Worm (Caenorhabditis elegans) whole organism, late embryonic: Measurements from ENCODE around the gene F59F5.7.

ENCODE experiments used
- C08G9.2 ChIP-seq: sonication (generic microtip); optimal IDR thresholded peaks from 2 replicates; lab custom pipeline; 2016; ENCODE audit warnings: mild to moderate bottlenecking, missing genetic modification characterization, moderate library complexity, missing compliant biosample characterization
- C38D4.7 ChIP-seq: fragments of 200-800 bp; sonication (Bioruptor generic); optimal IDR thresholded peaks from 2 replicates; lab custom pipeline; 2018; ENCODE audit warnings: mild to moderate bottlenecking, missing genetic modification characterization, moderate library complexity, missing compliant biosample characterization
- K02D7.2 ChIP-seq: sonication (generic microtip); optimal IDR thresholded peaks from 2 replicates; lab custom pipeline; 2017; ENCODE audit warnings: mild to moderate bottlenecking, missing genetic modification characterization, missing compliant biosample characterization
- K09A11.1 ChIP-seq: sonication (generic microtip); optimal IDR thresholded peaks from 2 replicates; lab custom pipeline; 2017; ENCODE audit warnings: antibody characterized with exemption, mild to moderate bottlenecking, missing genetic modification characterization, missing compliant biosample characterization; ENCODE audit not compliant: insufficient read depth
- Y22D7AL.16 ChIP-seq: sonication (generic microtip); optimal IDR thresholded peaks from 2 replicates; lab custom pipeline; 2016; ENCODE audit warnings: missing genetic modification characterization, missing compliant biosample characterization
- ahr-1 ChIP-seq: sonication (generic microtip); optimal IDR thresholded peaks from 2 replicates; lab custom pipeline; 2016; ENCODE audit warnings: missing genetic modification characterization, missing compliant biosample characterization
- ceh-14 ChIP-seq: sonication (generic microtip); optimal IDR thresholded peaks from 2 replicates; lab custom pipeline; 2016; ENCODE audit warnings: missing genotype, missing genetic modification characterization, missing compliant biosample characterization
- ceh-18 ChIP-seq: sonication (generic microtip); optimal IDR thresholded peaks from 2 replicates; lab custom pipeline; 2016; ENCODE audit warnings: missing genetic modification characterization, missing compliant biosample characterization
- ceh-19 ChIP-seq: fragments of 200-800 bp; sonication (Bioruptor generic); optimal IDR thresholded peaks from 2 replicates; lab custom pipeline; 2018; ENCODE audit warnings: mild to moderate bottlenecking, missing genetic modification characterization, missing compliant biosample characterization
- ceh-22 ChIP-seq: sonication (generic microtip); optimal IDR thresholded peaks from 2 replicates; lab custom pipeline; 2017; ENCODE audit warnings: missing biosample characterization, missing genetic modification characterization
- ceh-30 ChIP-seq: fragments of 150-350 bp; optimal IDR thresholded peaks from 2 replicates; lab custom pipeline; 2014; ENCODE audit warnings: missing biosample characterization, missing genetic modification characterization
- ceh-31 ChIP-seq: sonication (generic microtip); optimal IDR thresholded peaks from 2 replicates; lab custom pipeline; 2016; ENCODE audit warnings: missing genetic modification characterization, missing compliant biosample characterization
- ceh-34 ChIP-seq: sonication (generic microtip); optimal IDR thresholded peaks from 2 replicates; lab custom pipeline; 2016; ENCODE audit warnings: mild to moderate bottlenecking, missing genetic modification characterization, missing compliant biosample characterization
- ceh-6 ChIP-seq: fragments of 200-800 bp; sonication (Bioruptor generic); optimal IDR thresholded peaks from 2 replicates; lab custom pipeline; 2018; ENCODE audit warnings: mild to moderate bottlenecking, missing genetic modification characterization, missing compliant biosample characterization
- ceh-9 ChIP-seq: sonication (generic microtip); optimal IDR thresholded peaks from 2 replicates; lab custom pipeline; 2016; ENCODE audit warnings: mild to moderate bottlenecking, missing genetic modification characterization, inconsistent platforms, missing compliant biosample characterization
- che-1 ChIP-seq: sonication (generic microtip); optimal IDR thresholded peaks from 2 replicates; lab custom pipeline; 2016; ENCODE audit warnings: mild to moderate bottlenecking, missing genetic modification characterization, missing compliant biosample characterization
- dve-1 ChIP-seq: sonication (generic microtip); optimal IDR thresholded peaks from 2 replicates; lab custom pipeline; 2017; ENCODE audit warnings: antibody characterized with exemption, mild to moderate bottlenecking, missing genetic modification characterization, missing compliant biosample characterization
- elt-2 ChIP-seq: sonication (generic microtip); optimal IDR thresholded peaks from 2 replicates; lab custom pipeline; 2016; ENCODE audit warnings: missing genetic modification reagents, missing genetic modification characterization, missing compliant biosample characterization
- elt-4 ChIP-seq: sonication (generic microtip); optimal IDR thresholded peaks from 2 replicates; lab custom pipeline; 2016; ENCODE audit warnings: missing genetic modification characterization, missing compliant biosample characterization
- ets-4 ChIP-seq: sonication (generic microtip); optimal IDR thresholded peaks from 2 replicates; lab custom pipeline; 2016; ENCODE audit warnings: missing genetic modification characterization, missing compliant biosample characterization
- fax-1 ChIP-seq: sonication (generic microtip); optimal IDR thresholded peaks from 2 replicates; lab custom pipeline; 2016; ENCODE audit warnings: missing genotype, missing genetic modification characterization, missing compliant biosample characterization
- fkh-6 ChIP-seq: sonication (generic microtip); optimal IDR thresholded peaks from 2 replicates; lab custom pipeline; 2016; ENCODE audit warnings: missing genetic modification characterization, missing compliant biosample characterization
- hlh-13 ChIP-seq: fragments of 200-800 bp; sonication (Bioruptor generic); optimal IDR thresholded peaks from 2 replicates; lab custom pipeline; 2018; ENCODE audit warnings: mild to moderate bottlenecking, missing genetic modification characterization, missing compliant biosample characterization
- hlh-30 ChIP-seq: sonication (generic microtip); optimal IDR thresholded peaks from 2 replicates; lab custom pipeline; 2017; ENCODE audit warnings: antibody characterized with exemption, missing genetic modification characterization, missing compliant biosample characterization; ENCODE audit not compliant: insufficient read depth
- lim-6 ChIP-seq: sonication (generic microtip); optimal IDR thresholded peaks from 2 replicates; lab custom pipeline; 2016; ENCODE audit warnings: missing genetic modification characterization, missing compliant biosample characterization
- lin-11 ChIP-seq: fragments of 200-800 bp; sonication (Bioruptor generic); optimal IDR thresholded peaks from 2 replicates; lab custom pipeline; 2018; ENCODE audit warnings: mild to moderate bottlenecking, missing genetic modification characterization, missing compliant biosample characterization
- mec-3 ChIP-seq: sonication (generic microtip); optimal IDR thresholded peaks from 2 replicates; lab custom pipeline; 2016; ENCODE audit warnings: borderline replicate concordance, missing genetic modification characterization, missing compliant biosample characterization
- nfya-1 ChIP-seq: sonication (generic microtip); optimal IDR thresholded peaks from 2 replicates; lab custom pipeline; 2017; ENCODE audit warnings: missing genetic modification characterization, mild to moderate bottlenecking, missing compliant biosample characterization, antibody characterized with exemption, moderate library complexity
- odd-2 ChIP-seq: sonication (generic microtip); optimal IDR thresholded peaks from 2 replicates; lab custom pipeline; 2017; ENCODE audit warnings: antibody characterized with exemption, mild to moderate bottlenecking, missing genetic modification characterization, missing compliant biosample characterization
- pax-1 ChIP-seq: fragments of 150-350 bp; optimal IDR thresholded peaks from 2 replicates; lab custom pipeline; 2014; ENCODE audit warnings: missing biosample characterization, missing genetic modification characterization
- pha-2 ChIP-seq: sonication (generic microtip); optimal IDR thresholded peaks from 2 replicates; lab custom pipeline; 2017; ENCODE audit warnings: mild to moderate bottlenecking, missing genetic modification characterization, missing compliant biosample characterization
- pha-4 ChIP-seq: fragments of 150-350 bp; optimal IDR thresholded peaks from 2 replicates; lab custom pipeline; 2018; ENCODE audit warnings: missing biosample characterization, missing genetic modification reagents, missing genetic modification characterization
- pros-1 ChIP-seq: fragments of 150-350 bp; optimal IDR thresholded peaks from 2 replicates; lab custom pipeline; 2014; ENCODE audit warnings: missing biosample characterization, missing genetic modification reagents, missing genetic modification characterization
- ref-2 ChIP-seq: sonication (generic microtip); optimal IDR thresholded peaks from 2 replicates; lab custom pipeline; 2016; ENCODE audit warnings: missing genetic modification characterization, missing compliant biosample characterization
- rnt-1 ChIP-seq: sonication (generic microtip); optimal IDR thresholded peaks from 2 replicates; lab custom pipeline; 2016; ENCODE audit warnings: missing genetic modification characterization, missing compliant biosample characterization
- sox-4 ChIP-seq: sonication (generic microtip); optimal IDR thresholded peaks from 2 replicates; lab custom pipeline; 2017; ENCODE audit warnings: mild to moderate bottlenecking, missing genetic modification characterization, inconsistent platforms, missing compliant biosample characterization
- syd-9 ChIP-seq: sonication (generic microtip); optimal IDR thresholded peaks from 2 replicates; lab custom pipeline; 2016; ENCODE audit warnings: mild to moderate bottlenecking, missing genetic modification characterization, moderate library complexity, missing compliant biosample characterization
- tbx-2 ChIP-seq: sonication (generic microtip); optimal IDR thresholded peaks from 2 replicates; lab custom pipeline; 2016; ENCODE audit warnings: missing genetic modification characterization, missing compliant biosample characterization
- tbx-7 ChIP-seq: sonication (generic microtip); optimal IDR thresholded peaks from 2 replicates; lab custom pipeline; 2016; ENCODE audit warnings: missing genotype, missing genetic modification characterization, missing compliant biosample characterization
- unc-3 ChIP-seq, 2 experiments: fragments of 200-800 bp in 1 of 2; sonication (Bioruptor generic) in 1 of 2; sonication (generic microtip) in 1 of 2; conservative IDR thresholded peaks in 1 of 2; optimal IDR thresholded peaks in 1 of 2; 2 replicates each; pipeline versions ENCODE4 v1.3.6 to Lab custom; 2016 to 2022; ENCODE audit warnings: missing compliant biosample characterization in 2 of 2, missing genetic modification characterization in 2 of 2, missing genetic modification reagents in 1 of 2
- unc-55 ChIP-seq: sonication (generic microtip); optimal IDR thresholded peaks from 2 replicates; lab custom pipeline; 2017; ENCODE audit warnings: missing biosample characterization, missing genetic modification reagents, missing genetic modification characterization
- ztf-16 ChIP-seq: sonication (generic microtip); optimal IDR thresholded peaks from 2 replicates; lab custom pipeline; 2017; ENCODE audit warnings: missing genetic modification characterization, missing compliant biosample characterization

The F59F5.7 gene

ce11 chrX:10597554-10598191 lies 38.4 kb downstream of the F59F5.7 start (continued):
- TF ChIP-seq ceh-6 (GFP tag; lab: Kevin White, UChicago) (peak; percentile 39), unc-3 (GFP tag; conservative IDR thresholded peaks at IDR 0.05; lab: Robert Waterston, UW) (no peak), unc-3 (tag; optimal IDR thresholded peaks at IDR 0.05; lab: Kevin White, UChicago) (no peak), pax-1 (no peak), ztf-16 (tag; lab: Kevin White, UChicago) (no peak), tbx-7 (tag; lab: Kevin White, UChicago) (no peak), elt-2 (tag; lab: Kevin White, UChicago) (peak; percentile 89), ceh-14 (tag; lab: Kevin White, UChicago) (no peak), sox-4 (tag; lab: Kevin White, UChicago) (no peak), ref-2 (tag; lab: Kevin White, UChicago) (peak; percentile 64), ceh-31 (tag; lab: Kevin White, UChicago) (peak; percentile 99), ceh-9 (no peak), rnt-1 (tag; lab: Kevin White, UChicago) (peak; percentile 57), ceh-19 (no peak), lin-11 (tag; lab: Kevin White, UChicago) (no peak), K02D7.2 (tag; lab: Kevin White, UChicago) (no peak), K09A11.1 (tag; lab: Kevin White, UChicago) (no peak), hlh-30 (tag; lab: Kevin White, UChicago) (peak; percentile 66), ets-4 (tag; lab: Kevin White, UChicago) (no peak), mec-3 (tag; lab: Kevin White, UChicago) (no peak), elt-4 (tag; lab: Kevin White, UChicago) (no peak), pha-2 (tag; lab: Kevin White, UChicago) (no peak), ahr-1 (tag; lab: Kevin White, UChicago) (no peak), tbx-2 (tag; lab: Kevin White, UChicago) (peak; percentile 56), fkh-6 (tag; lab: Kevin White, UChicago) (no peak), odd-2 (no peak), pha-4 (tag; lab: Kevin White, UChicago) (no peak), ceh-18 (tag; lab: Kevin White, UChicago) (no peak), pros-1 (tag; lab: Kevin White, UChicago) (peak; percentile 13)

- TF ChIP-seq ceh-30 (tag; lab: Kevin White, UChicago), result no peak
- no peak for TF ChIP-seq C08G9.2 (tag; lab: Kevin White, UChicago)
- TF ChIP-seq sox-4 (tag; lab: Kevin White, UChicago), result no peak
- no peak for TF ChIP-seq hlh-30 (tag; lab: Kevin White, UChicago)
- TF ChIP-seq ahr-1 (tag; lab: Kevin White, UChicago), result no peak
- TF ChIP-seq syd-9 (tag; lab: Kevin White, UChicago), result no peak
- no peak for TF ChIP-seq dve-1 (tag; lab: Kevin White, UChicago)
- no peak for TF ChIP-seq fax-1 (tag; lab: Kevin White, UChicago)
- TF ChIP-seq ceh-31 (tag; lab: Kevin White, UChicago), result peak; percentile 60
- peak; percentile 85 for TF ChIP-seq unc-55 (GFP tag; lab: Kevin White, UChicago)
- TF ChIP-seq, all 69 proteins: peak for 2
Observed at ce11 chrX:10599719-10600155, 40.4 kb downstream of the F59F5.7 start.

ce11 chrX:10604386-10604785 lies 45.1 kb downstream of the F59F5.7 start, which contains the start of gene flp-19:
Gene flp-19 (plus strand): TSS chrX:10604686.
- TF ChIP-seq Y22D7AL.16 (tag; lab: Kevin White, UChicago) (no peak), hlh-13 (GFP tag; lab: Kevin White, UChicago) (no peak), nfya-1 (no peak), ceh-34 (no peak), odd-2 (no peak), pros-1 (tag; lab: Kevin White, UChicago) (no peak), C38D4.7 (GFP tag; lab: Kevin White, UChicago) (no peak), che-1 (no peak), ceh-22 (no peak), lim-6 (no peak)
